Fruit fly (Drosophila melanogaster): Measurements from ENCODE around the gene jumu.

DNA sequence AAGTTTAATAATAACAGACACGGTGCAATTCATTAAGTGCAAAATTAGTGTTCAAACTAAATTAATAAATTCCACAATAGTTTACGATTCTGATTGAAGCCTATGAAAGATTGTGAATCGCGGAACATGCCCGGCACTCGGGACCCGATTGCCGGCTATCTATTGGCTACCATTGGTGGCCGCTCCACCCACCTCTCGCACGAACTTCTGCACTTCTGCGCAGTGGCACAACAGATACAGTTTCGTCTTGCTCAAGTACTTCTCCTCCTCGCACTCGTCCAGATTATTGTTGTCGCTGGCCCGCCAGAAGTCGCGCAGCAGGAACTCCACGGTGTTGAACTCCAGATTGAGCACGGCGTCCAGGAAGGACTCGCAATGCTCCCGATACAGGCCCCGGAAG, 14.3 kb downstream of the jumu start:
- TF ChIP-seq tj (GFP tag; optimal IDR thresholded peaks at IDR 0.05) (no peak), CG14711 (tag; optimal IDR thresholded peaks at IDR 0.05) (no peak), kay (GFP tag; ENCODE audit: borderline replicate concordance) (no peak)

Measured in whole organism, adult.